Fruit fly (Drosophila melanogaster) whole organism, embryonic: ENCODE data around the gene Ror.

Experiments used
- Atf-2 ChIP-seq: fragments of 200-800 bp; sonication (Bioruptor generic); optimal IDR thresholded peaks from 2 replicates; lab custom pipeline; 2016; ENCODE audit warnings: missing biosample characterization, missing genetic modification characterization
- BEAF-32 ChIP-seq: fragments of 200-800 bp; sonication (Bioruptor generic); optimal IDR thresholded peaks from 3 replicates; lab custom pipeline; 2017; ENCODE audit warnings: missing biosample characterization, missing genetic modification characterization, mild to moderate bottlenecking, moderate library complexity, missing genetic modification reagents
- CG10321 ChIP-seq: fragments of 200-800 bp; sonication (Bioruptor generic); IDR thresholded peaks from 2 replicates; pipeline ENCODE4 v1.3.6; 2022; ENCODE audit warnings: missing biosample characterization, missing genetic modification characterization
- CG12104 ChIP-seq: fragments of 200-800 bp; sonication (Bioruptor generic); optimal IDR thresholded peaks from 3 replicates; lab custom pipeline; 2016; ENCODE audit warnings: missing biosample characterization, missing genetic modification characterization
- CG12219 ChIP-seq: fragments of 200-800 bp; sonication (Bioruptor generic); optimal IDR thresholded peaks from 3 replicates; lab custom pipeline; 2018; ENCODE audit warnings: missing biosample characterization, mild to moderate bottlenecking, missing genetic modification characterization
- CG1233 ChIP-seq: fragments of 200-800 bp; sonication (Bioruptor generic); optimal IDR thresholded peaks from 4 replicates; lab custom pipeline; 2018; ENCODE audit warnings: missing biosample characterization, mild to moderate bottlenecking, missing genetic modification characterization
- CG12744 ChIP-seq: fragments of 200-800 bp; sonication (Bioruptor generic); optimal IDR thresholded peaks from 2 replicates; lab custom pipeline; 2016; ENCODE audit warnings: missing biosample characterization, missing genetic modification characterization
- CG12769 ChIP-seq: fragments of 200-800 bp; sonication (Bioruptor generic); optimal IDR thresholded peaks from 2 replicates; lab custom pipeline; 2019; ENCODE audit warnings: missing biosample characterization, mild to moderate bottlenecking, missing genetic modification characterization, moderate library complexity
- CG13624 ChIP-seq: fragments of 200-800 bp; sonication (Bioruptor generic); optimal IDR thresholded peaks from 2 replicates; lab custom pipeline; 2016; ENCODE audit warnings: missing biosample characterization, missing genetic modification characterization
- CG13775 ChIP-seq: fragments of 200-800 bp; sonication (Bioruptor generic); optimal IDR thresholded peaks from 3 replicates; lab custom pipeline; 2017; ENCODE audit warnings: missing biosample characterization, mild to moderate bottlenecking, missing genetic modification characterization
- CG15696 ChIP-seq: fragments of 200-800 bp; sonication (Bioruptor generic); optimal IDR thresholded peaks from 2 replicates; lab custom pipeline; 2019; ENCODE audit warnings: missing biosample characterization, mild to moderate bottlenecking, missing genetic modification characterization, moderate library complexity
- CG1603 ChIP-seq: fragments of 200-800 bp; sonication (Bioruptor generic); optimal IDR thresholded peaks from 2 replicates; lab custom pipeline; 2019; ENCODE audit warnings: missing biosample characterization, mild to moderate bottlenecking, missing genetic modification characterization, moderate library complexity
- CG17568 ChIP-seq: fragments of 200-800 bp; sonication (Bioruptor generic); optimal IDR thresholded peaks from 2 replicates; lab custom pipeline; 2018; ENCODE audit warnings: missing biosample characterization, mild to moderate bottlenecking, missing genetic modification characterization, moderate library complexity
- CG18011 ChIP-seq: fragments of 200-800 bp; sonication (Bioruptor generic); optimal IDR thresholded peaks from 2 replicates; lab custom pipeline; 2017; ENCODE audit warnings: missing biosample characterization, missing genetic modification characterization, mild to moderate bottlenecking, moderate library complexity, missing genotype
- CG18476 ChIP-seq: fragments of 200-800 bp; sonication (Bioruptor generic); optimal IDR thresholded peaks from 2 replicates; lab custom pipeline; 2016; ENCODE audit warnings: missing biosample characterization, mild to moderate bottlenecking, missing genetic modification characterization
- CG32532 ChIP-seq: fragments of 200-800 bp; sonication (Bioruptor generic); IDR thresholded peaks from 2 replicates; pipeline ENCODE4 v1.3.6; 2022; ENCODE audit warnings: missing biosample characterization, missing genetic modification characterization
- CG34376 ChIP-seq: fragments of 200-800 bp; sonication (Bioruptor generic); optimal IDR thresholded peaks from 2 replicates; lab custom pipeline; 2018; ENCODE audit warnings: missing biosample characterization, mild to moderate bottlenecking, missing genetic modification characterization
- CG4328 ChIP-seq: fragments of 200-800 bp; sonication (Bioruptor generic); optimal IDR thresholded peaks from 3 replicates; lab custom pipeline; 2017; ENCODE audit warnings: missing biosample characterization, missing genetic modification reagents, missing genetic modification characterization
- CG43689 ChIP-seq: fragments of 200-800 bp; sonication (Bioruptor generic); IDR thresholded peaks from 2 replicates; pipeline ENCODE4 v1.3.6; 2022; ENCODE audit warnings: missing biosample characterization, missing genetic modification characterization
- CG7357 ChIP-seq: fragments of 200-800 bp; sonication (Bioruptor generic); IDR thresholded peaks from 3 replicates; pipeline ENCODE4 v1.3.6; 2022; ENCODE audit warnings: missing biosample characterization, missing genetic modification characterization
- CG7556 ChIP-seq: fragments of 200-800 bp; sonication (Bioruptor generic); optimal IDR thresholded peaks from 2 replicates; lab custom pipeline; 2017; ENCODE audit warnings: missing biosample characterization, mild to moderate bottlenecking, missing genetic modification characterization
- CG8359 ChIP-seq: fragments of 200-800 bp; sonication (Bioruptor generic); optimal IDR thresholded peaks from 2 replicates; lab custom pipeline; 2017; ENCODE audit warnings: missing biosample characterization, mild to moderate bottlenecking, missing genetic modification characterization, borderline replicate concordance
- CG8388 ChIP-seq: fragments of 200-800 bp; sonication (Bioruptor generic); optimal IDR thresholded peaks from 2 replicates; lab custom pipeline; 2019; ENCODE audit warnings: missing biosample characterization, mild to moderate bottlenecking, missing genetic modification characterization, moderate library complexity
- CG9876 ChIP-seq: fragments of 200-800 bp; sonication (Bioruptor generic); optimal IDR thresholded peaks from 2 replicates; lab custom pipeline; 2016; ENCODE audit warnings: missing biosample characterization, missing genetic modification characterization
- GATAe ChIP-seq: fragments of 200-800 bp; sonication (Bioruptor generic); conservative IDR thresholded peaks from 2 replicates; pipeline ENCODE4 v1.3.6; 2022; ENCODE audit warnings: missing biosample characterization, missing genetic modification characterization
- HHEX ChIP-seq: fragments of 200-800 bp; sonication (Bioruptor generic); optimal IDR thresholded peaks from 3 replicates; lab custom pipeline; 2017; ENCODE audit warnings: missing biosample characterization, mild to moderate bottlenecking, missing genetic modification characterization, missing genetic modification reagents
- Hmx ChIP-seq: fragments of 200-800 bp; sonication (Bioruptor generic); optimal IDR thresholded peaks from 2 replicates; lab custom pipeline; 2016; ENCODE audit warnings: missing biosample characterization, missing genetic modification characterization
- Lim3 ChIP-seq: fragments of 200-800 bp; sonication (Bioruptor generic); IDR thresholded peaks from 2 replicates; pipeline ENCODE4 v1.3.6; 2022; ENCODE audit warnings: missing biosample characterization, missing genetic modification characterization
- MESR4 ChIP-seq: fragments of 200-800 bp; sonication (Bioruptor generic); optimal IDR thresholded peaks from 2 replicates; lab custom pipeline; 2018; ENCODE audit warnings: missing biosample characterization, mild to moderate bottlenecking, missing genetic modification characterization, moderate library complexity
- Max ChIP-seq: fragments of 200-800 bp; sonication (Bioruptor generic); optimal IDR thresholded peaks from 2 replicates; lab custom pipeline; 2016; ENCODE audit warnings: missing biosample characterization, mild to moderate bottlenecking, missing genetic modification characterization
- Oaz ChIP-seq: fragments of 200-800 bp; sonication (Bioruptor generic); IDR thresholded peaks from 2 replicates; pipeline ENCODE4 v1.3.6; 2022; ENCODE audit warnings: missing biosample characterization, missing genetic modification characterization
- Oli ChIP-seq: fragments of 200-800 bp; sonication (Bioruptor generic); optimal IDR thresholded peaks from 2 replicates; lab custom pipeline; 2018; ENCODE audit warnings: missing biosample characterization, mild to moderate bottlenecking, missing genetic modification characterization, moderate library complexity
- PHDP ChIP-seq: fragments of 200-800 bp; sonication (Bioruptor generic); optimal IDR thresholded peaks from 3 replicates; lab custom pipeline; 2018; ENCODE audit warnings: missing biosample characterization, mild to moderate bottlenecking, missing genetic modification characterization, moderate library complexity
- Ravus ChIP-seq: fragments of 200-800 bp; sonication (Bioruptor generic); IDR thresholded peaks from 2 replicates; pipeline ENCODE4 v1.3.6; 2022; ENCODE audit warnings: missing biosample characterization, missing genetic modification characterization
- ase ChIP-seq: fragments of 200-800 bp; sonication (Bioruptor generic); IDR thresholded peaks from 3 replicates; pipeline ENCODE4 v1.3.6; 2022; ENCODE audit warnings: missing biosample characterization, missing genetic modification characterization
- bsh ChIP-seq, 2 experiments: fragments of 200-800 bp; sonication (Bioruptor generic); optimal IDR thresholded peaks; 2 replicates each; lab custom pipeline; 2017 to 2018; ENCODE audit warnings: mild to moderate bottlenecking in 2 of 2, missing biosample characterization in 2 of 2, missing genetic modification characterization in 2 of 2, moderate library complexity in 1 of 2
- dati ChIP-seq: fragments of 200-800 bp; sonication (Bioruptor generic); IDR thresholded peaks from 2 replicates; pipeline ENCODE4 v1.3.6; 2022; ENCODE audit warnings: missing biosample characterization, missing genetic modification characterization
- fu2 ChIP-seq: fragments of 200-800 bp; sonication (Bioruptor generic); optimal IDR thresholded peaks from 2 replicates; lab custom pipeline; 2016; ENCODE audit warnings: missing biosample characterization, missing genetic modification characterization
- gt ChIP-seq: fragments of 200-800 bp; sonication (Bioruptor generic); IDR thresholded peaks from 2 replicates; pipeline ENCODE4 v1.3.6; 2022; ENCODE audit warnings: missing biosample characterization, missing genetic modification characterization
- ind ChIP-seq: fragments of 200-800 bp; sonication (Bioruptor generic); optimal IDR thresholded peaks from 3 replicates; lab custom pipeline; 2016; ENCODE audit warnings: missing biosample characterization, missing genetic modification characterization
- insv ChIP-seq, 2 experiments: fragments of 200-800 bp; sonication (Bioruptor generic); optimal IDR thresholded peaks; 3 replicates each; lab custom pipeline; 2016 to 2018; ENCODE audit warnings: missing biosample characterization in 2 of 2, missing genetic modification characterization in 2 of 2
- lola ChIP-seq, 3 experiments: fragments of >200 bp in 2 of 3; fragments of 200-800 bp in 1 of 3; sonication (Bioruptor generic) in 1 of 3; optimal IDR thresholded peaks; 2 replicates each; lab custom pipeline; 2017 to 2019; ENCODE audit warnings: missing biosample characterization in 3 of 3, missing genetic modification characterization in 3 of 3, mild to moderate bottlenecking in 1 of 3, moderate library complexity in 1 of 3
- pfk ChIP-seq: fragments of 200-800 bp; sonication (Bioruptor generic); optimal IDR thresholded peaks from 2 replicates; lab custom pipeline; 2018; ENCODE audit warnings: missing biosample characterization, mild to moderate bottlenecking, missing genetic modification characterization, moderate library complexity
- prd ChIP-seq, 3 experiments: fragments of >200 bp in 2 of 3; fragments of 200-800 bp in 1 of 3; sonication (Bioruptor generic) in 1 of 3; optimal IDR thresholded peaks in 2 of 3; IDR thresholded peaks in 1 of 3; 2 replicates in 2 of 3; 3 replicates in 1 of 3; pipeline versions ENCODE4 v1.3.6 to Lab custom; 2017 to 2022; ENCODE audit warnings: missing biosample characterization in 1 of 3, missing genetic modification characterization in 1 of 3
- ranshi ChIP-seq: fragments of 200-800 bp; sonication (Bioruptor generic); IDR thresholded peaks from 2 replicates; pipeline ENCODE4 v1.3.6; 2022; ENCODE audit warnings: missing biosample characterization, missing genetic modification characterization
- so ChIP-seq: fragments of 200-800 bp; sonication (Bioruptor generic); IDR thresholded peaks from 3 replicates; pipeline ENCODE4 v1.3.6; 2022; ENCODE audit warnings: missing biosample characterization, missing genetic modification characterization
- stwl ChIP-seq: fragments of 200-800 bp; sonication (Bioruptor generic); optimal IDR thresholded peaks from 3 replicates; lab custom pipeline; 2018; ENCODE audit warnings: missing biosample characterization, mild to moderate bottlenecking, missing genetic modification characterization, moderate library complexity
- twi ChIP-seq: fragments of 200-800 bp; optimal IDR thresholded peaks from 2 replicates; lab custom pipeline; 2019; ENCODE audit warnings: missing biosample characterization, mild to moderate bottlenecking, missing genetic modification characterization, moderate library complexity

Gene Ror

DNA sequence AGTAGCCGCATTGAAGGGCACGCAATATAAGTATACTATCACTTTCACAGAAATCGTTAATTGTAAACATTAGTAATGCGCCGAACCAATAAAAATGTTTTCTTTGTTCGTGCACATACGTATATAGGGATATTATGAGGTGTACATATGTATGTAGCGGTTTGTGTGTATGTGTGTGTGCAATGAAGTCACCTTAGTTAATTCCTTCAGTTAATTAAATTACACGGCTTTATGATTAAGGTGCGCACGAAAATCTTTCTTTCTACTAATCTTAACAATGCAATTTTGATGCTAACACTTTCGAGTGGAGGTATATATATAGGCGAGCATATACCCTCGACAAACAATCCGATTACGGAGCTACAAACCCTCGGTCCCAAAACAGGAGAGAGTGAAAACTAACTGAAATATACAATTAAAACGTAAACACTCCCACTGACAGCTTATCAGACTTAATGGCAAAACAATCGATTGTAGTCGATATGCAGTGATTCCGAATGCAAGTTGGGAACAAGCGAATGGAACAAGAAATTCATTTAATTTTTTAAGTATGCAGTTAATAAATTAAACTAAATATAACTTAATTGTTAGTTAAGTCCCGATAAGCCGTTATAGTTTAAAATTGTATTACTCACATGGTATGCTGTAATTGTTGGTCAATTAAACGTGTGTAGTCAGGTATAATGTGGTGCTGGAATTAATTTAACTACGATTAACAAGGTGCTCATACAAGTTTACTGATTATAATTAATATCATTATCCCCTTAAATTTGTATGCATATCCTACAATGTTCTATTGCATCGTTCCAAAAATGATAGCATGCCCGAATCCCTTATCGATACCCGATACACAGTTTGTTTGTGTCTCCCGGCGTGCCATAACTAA is 30.9 kb upstream of the Ror start, which contains the start of the genes Npc1a and Prosalpha6 (continued):
- TF ChIP-seq ranshi (GFP tag; lab: Robert Waterston, UW) (no peak), fu2 (GFP tag; lab: Kevin White, UChicago) (no peak), Hmx (GFP tag; lab: Kevin White, UChicago) (no peak), CG9876 (no peak), CG12769 (tag; lab: Kevin White, UChicago) (no peak), Atf-2 (GFP tag; lab: Kevin White, UChicago) (no peak), CG34376 (GFP tag; lab: Kevin White, UChicago) (peak; percentile 36), GATAe (no peak), gt (no peak), Lim3 (no peak), Max (GFP tag; lab: Kevin White, UChicago) (peak; percentile 43), CG10321 (GFP tag; lab: Robert Waterston, UW) (no peak), CG43689 (GFP tag; lab: Robert Waterston, UW) (no peak), CG15696 (tag; lab: Kevin White, UChicago) (no peak), ase (GFP tag; lab: Robert Waterston, UW) (no peak), CG17568 (GFP tag; lab: Kevin White, UChicago) (no peak), BEAF-32 (GFP tag; lab: Kevin White, UChicago) (peak; percentile 88), Ravus (GFP tag; lab: Robert Waterston, UW) (no peak), twi (no peak), CG1233 (GFP tag; lab: Kevin White, UChicago) (no peak), ind (GFP tag; lab: Kevin White, UChicago) (no peak), CG12219 (no peak), CG4328 (GFP tag; lab: Kevin White, UChicago) (no peak), prd (optimal IDR thresholded peaks at IDR 0.05; lab: Kevin White, UChicago) (no peak), prd (GFP tag; IDR thresholded peaks at IDR 0.05; lab: Robert Waterston, UW) (no peak), CG12744 (no peak), CG7556 (GFP tag; lab: Kevin White, UChicago) (no peak), pfk (GFP tag; lab: Kevin White, UChicago) (peak; percentile 95), CG1603 (tag; lab: Kevin White, UChicago) (peak; percentile 100), HHEX (GFP tag; lab: Kevin White, UChicago) (no peak), Oli (tag; lab: Kevin White, UChicago) (no peak), CG32532 (GFP tag; lab: Robert Waterston, UW) (no peak), CG8359 (GFP tag; lab: Kevin White, UChicago) (no peak), so (peak; percentile 39; the same call in 1 of the 3 replicates), CG18011 (no peak), CG13775 (GFP tag; lab: Kevin White, UChicago) (peak; percentile 28), CG18476 (GFP tag; lab: Kevin White, UChicago) (peak; percentile 7), CG13624 (GFP tag; lab: Kevin White, UChicago) (no peak), CG12104 (GFP tag; lab: Kevin White, UChicago) (no peak), CG7357 (GFP tag; lab: Robert Waterston, UW) (no peak), lola (GFP tag; optimal IDR thresholded peaks at IDR 0.05; lab: Kevin White, UChicago) (peak in 1 of 3 experiments; percentile 31), Oaz (GFP tag; lab: Robert Waterston, UW) (no peak), PHDP (tag; lab: Kevin White, UChicago) (no peak), dati (no peak), MESR4 (peak; percentile 36), bsh (GFP tag; optimal IDR thresholded peaks at IDR 0.05; lab: Kevin White, UChicago) (no peak), insv (GFP tag; optimal IDR thresholded peaks at IDR 0.05; lab: Kevin White, UChicago) (peak in 1 of 2 experiments; percentile 58), stwl (tag; lab: Kevin White, UChicago) (peak; percentile 34), CG8388 (GFP tag; lab: Kevin White, UChicago) (no peak)
